Fruit fly (Drosophila melanogaster) S2 (cell line): Measurements from ENCODE around the gene Cyp12e1.

Experiments
- CG8478 ChIP-seq: fragments of >200 bp; optimal IDR thresholded peaks from 2 replicates; lab custom pipeline; 2018
- CTCF ChIP-seq, 2 experiments: fragments of >200 bp; optimal IDR thresholded peaks; 2 replicates each; lab custom pipeline; 2018

Gene Cyp12e1

DNA sequence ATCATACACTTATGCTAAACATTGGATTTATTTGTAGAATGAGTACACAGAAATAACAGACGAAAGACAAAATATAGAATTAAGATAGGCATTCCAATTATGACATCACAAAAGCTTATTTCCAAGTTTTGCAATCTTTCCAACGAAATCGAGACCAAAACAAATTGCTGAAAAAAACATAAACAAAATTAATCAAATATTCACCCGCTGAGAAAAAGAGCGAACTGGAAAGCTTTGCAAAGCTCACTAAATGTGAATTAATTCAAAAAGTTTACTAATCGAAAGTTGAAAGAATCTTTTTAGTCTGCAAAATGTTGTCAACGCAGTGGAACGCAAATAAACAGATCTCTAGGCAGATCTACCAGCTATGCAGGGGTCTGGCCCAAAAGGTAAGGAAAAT is at the start of gene Cyp12e1:
Gene Cyp12e1 (plus strand): TSS at position 301 of the 400 bp plus-strand sequence.
- no peak for TF ChIP-seq CG8478
- no peak for TF ChIP-seq CTCF (optimal IDR thresholded peaks at IDR 0.05; lab: Kevin White, UChicago)

DNA sequence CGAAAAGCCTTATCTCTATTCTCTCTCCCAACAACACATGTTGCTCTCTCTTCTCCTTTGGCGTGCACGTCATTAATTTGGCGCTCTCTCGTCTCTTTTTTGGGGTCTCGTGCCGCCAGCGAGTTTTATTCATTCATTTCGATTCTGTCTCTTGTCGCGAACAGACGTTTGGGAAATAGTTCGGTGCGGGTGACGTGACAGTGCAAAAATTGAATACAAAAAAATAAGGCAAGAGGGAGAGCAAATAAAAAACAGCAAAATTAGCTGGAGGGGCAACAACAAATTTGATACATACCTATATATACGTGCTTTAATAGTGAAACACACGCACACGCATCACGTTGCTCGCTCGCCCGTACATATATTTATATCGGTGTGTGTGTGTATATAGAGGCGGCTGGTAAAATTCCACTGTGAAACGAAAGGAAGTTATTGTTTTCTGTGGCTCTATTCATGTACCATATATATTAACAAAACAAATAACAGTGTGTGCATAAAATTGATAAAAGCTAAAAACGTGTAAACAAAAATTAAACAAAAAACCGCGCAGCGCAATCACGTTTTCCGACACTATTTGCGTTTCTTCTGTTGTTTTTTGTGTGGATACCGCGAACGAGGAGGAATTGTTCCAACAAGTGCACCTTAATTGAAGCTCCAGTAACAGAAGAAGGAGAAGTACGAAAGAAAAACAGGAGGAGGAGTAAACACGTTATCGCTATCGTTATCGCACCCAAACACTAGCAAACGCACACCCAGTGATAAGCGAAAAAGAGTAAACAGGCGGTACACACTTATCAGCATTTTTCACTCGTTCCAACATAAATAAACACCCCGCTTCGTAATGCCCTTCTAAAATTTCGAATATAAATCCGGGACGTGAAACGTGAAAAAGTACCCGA is 46.2 kb upstream of the Cyp12e1 start, which contains the start of gene cwo:
Gene cwo (plus strand): TSS at position 131 of the 899 bp plus-strand sequence.
- TF ChIP-seq CTCF (optimal IDR thresholded peaks at IDR 0.05; lab: Kevin White, UChicago): no peak
- TF ChIP-seq CG8478: no peak

DNA sequence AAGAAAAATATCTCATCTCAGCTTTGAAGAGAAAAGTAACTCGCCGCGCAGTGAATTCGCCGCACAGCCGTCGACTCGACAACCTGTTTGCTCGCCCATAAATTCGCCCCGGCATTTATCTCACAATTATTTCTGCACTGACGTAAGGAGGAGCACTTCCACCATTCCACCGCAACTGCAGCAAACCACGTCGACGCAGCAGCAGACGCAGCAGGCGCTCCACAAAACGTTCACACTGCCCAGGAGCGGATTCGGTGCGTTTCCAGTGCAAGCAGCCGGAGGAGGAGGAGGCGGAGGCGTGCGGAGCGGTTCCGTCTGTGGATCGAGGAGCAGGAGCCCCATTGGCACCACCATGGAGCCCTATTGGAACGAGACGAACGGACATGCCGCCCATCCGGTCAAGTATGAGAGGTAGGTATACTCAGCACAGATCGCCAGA is 45.5 kb upstream of the Cyp12e1 start:
- TF ChIP-seq CG8478 (no peak), CTCF (optimal IDR thresholded peaks at IDR 0.05; lab: Kevin White, UChicago) (no peak)

DNA sequence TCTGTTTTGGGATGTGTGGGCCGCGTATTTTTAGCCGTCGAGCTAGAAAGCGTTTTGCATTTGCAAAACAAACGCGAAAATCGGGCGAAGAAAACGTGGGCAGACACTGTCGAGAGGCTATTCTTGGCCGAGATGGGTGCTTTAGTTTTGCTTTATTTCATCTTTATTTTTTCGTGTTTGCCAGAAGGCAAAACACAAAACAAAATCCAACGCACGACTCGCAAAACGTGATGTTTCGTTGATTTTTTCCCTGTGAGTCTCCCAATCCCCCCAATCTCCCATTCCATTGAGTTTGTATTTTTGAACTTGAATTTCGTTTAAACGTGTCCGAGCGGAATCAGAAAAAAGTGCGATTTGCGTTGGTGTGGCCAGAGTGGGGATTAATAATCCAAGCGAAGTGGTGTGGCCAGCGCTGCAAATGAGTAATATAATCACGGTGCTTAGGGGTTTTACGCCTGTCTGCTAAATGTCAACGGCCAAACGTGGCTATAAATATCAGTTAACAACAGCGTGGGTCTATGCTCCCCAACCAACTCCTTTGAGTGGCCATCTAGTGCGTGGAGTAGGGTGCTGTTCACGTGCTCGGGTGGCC is 44.6 kb upstream of the Cyp12e1 start:
- TF ChIP-seq CTCF (optimal IDR thresholded peaks at IDR 0.05; lab: Kevin White, UChicago) (no peak), CG8478 (no peak)

DNA sequence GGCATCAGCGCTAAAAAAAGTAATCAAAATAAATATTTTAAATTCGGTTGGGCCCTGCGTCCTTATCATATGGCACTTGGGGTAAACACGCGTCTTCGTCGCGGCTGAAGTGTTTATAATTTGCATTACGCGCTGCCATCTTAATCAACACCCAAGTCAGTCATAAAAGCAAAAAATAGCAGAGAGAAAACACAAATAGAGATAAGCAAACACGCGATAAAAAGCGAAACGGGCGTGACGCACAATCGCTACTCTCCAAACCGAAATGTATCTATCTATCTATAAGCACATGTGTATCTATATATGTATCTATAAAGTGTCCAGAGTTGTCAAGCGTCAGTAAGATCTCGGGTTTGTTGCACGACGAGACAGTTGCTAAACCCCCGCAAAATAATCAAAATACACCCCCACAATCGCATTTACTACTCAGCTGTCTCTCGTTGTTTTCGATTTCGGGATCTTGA is 43.6 kb upstream of the Cyp12e1 start:
- TF ChIP-seq CG8478: no peak
- no peak for TF ChIP-seq CTCF (optimal IDR thresholded peaks at IDR 0.05; lab: Kevin White, UChicago)

DNA sequence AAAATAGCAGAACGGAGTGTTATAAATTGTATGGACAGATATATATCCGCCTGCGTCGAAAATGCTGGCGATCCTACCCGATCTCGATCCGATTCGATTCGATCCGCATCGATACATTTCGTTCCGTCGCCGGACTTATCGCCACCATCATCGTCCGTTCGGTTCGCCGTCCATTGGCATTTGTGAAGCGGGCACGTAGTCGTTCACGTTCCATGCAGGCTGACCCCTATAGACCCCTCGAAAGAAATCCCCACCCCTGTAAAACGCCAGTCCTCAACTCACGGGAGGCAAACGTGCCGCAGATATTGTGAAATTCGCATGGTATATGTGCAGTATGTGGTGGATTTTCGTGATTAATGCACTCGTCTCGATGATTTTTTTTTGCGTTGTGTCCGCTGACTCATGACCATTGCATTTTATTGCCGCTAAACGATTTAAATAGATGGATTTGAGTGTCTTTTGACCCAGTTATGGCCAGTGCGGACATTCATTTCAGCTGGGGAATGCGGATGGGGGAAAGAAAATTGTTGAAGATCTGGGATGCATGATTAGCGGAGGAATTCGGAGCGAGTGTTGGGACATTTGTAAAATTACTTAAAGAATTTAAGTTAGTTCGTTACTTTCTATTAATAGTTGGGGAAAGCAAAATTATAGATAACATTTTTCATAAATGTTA is 42.6 kb upstream of the Cyp12e1 start:
- no peak for TF ChIP-seq CTCF (optimal IDR thresholded peaks at IDR 0.05; lab: Kevin White, UChicago)
- TF ChIP-seq CG8478: no peak

DNA sequence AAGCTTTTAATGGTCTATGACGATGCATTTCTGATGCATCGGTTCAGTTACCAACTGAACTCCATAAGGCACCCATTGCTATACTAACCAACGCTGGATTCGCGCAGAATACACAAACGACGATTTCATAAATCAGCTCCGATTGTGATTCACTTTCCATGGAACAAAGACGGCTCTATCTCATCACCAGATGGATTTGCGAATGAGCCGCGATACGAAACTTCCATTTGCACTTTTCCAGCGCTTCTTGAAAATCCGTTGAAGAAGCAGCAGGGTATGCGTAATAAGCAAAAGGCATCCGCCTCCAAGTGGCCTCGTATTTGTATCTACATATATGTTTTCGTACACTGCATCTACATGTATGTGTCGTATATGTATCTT is 42.1 kb upstream of the Cyp12e1 start:
- TF ChIP-seq CTCF (optimal IDR thresholded peaks at IDR 0.05; lab: Kevin White, UChicago) (no peak), CG8478 (no peak)

DNA sequence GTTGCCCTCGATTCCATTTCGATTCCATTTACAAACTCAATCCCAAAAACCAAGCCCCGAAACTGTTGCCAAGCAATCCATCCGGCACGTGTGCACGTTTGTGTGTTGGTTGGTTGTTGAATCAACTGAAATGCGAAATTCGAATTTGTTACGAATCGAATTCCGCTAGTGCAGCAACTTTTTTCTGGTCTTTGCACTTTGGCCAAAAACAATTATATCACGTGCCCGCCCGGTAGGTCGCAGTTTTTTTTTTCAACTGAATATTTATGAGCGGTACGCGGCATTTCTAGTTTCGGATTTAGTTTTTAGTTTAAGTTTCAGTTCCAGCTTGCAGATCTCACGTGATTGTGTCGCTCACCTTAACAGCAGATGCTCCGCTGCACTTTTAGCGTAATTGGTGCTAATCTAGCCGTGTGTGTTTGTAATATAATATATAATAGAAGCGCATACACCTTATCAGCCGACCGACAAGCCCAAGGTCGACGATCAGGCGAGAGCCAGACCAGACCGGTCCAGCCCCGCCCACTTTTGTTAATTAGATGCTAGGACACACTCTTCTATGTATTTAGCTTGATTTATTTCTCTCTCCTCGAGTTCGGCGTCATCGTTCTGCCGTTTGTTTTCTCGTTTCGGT is 41.5 kb upstream of the Cyp12e1 start:
- no peak for TF ChIP-seq CG8478
- TF ChIP-seq CTCF (optimal IDR thresholded peaks at IDR 0.05; lab: Kevin White, UChicago): no peak

DNA sequence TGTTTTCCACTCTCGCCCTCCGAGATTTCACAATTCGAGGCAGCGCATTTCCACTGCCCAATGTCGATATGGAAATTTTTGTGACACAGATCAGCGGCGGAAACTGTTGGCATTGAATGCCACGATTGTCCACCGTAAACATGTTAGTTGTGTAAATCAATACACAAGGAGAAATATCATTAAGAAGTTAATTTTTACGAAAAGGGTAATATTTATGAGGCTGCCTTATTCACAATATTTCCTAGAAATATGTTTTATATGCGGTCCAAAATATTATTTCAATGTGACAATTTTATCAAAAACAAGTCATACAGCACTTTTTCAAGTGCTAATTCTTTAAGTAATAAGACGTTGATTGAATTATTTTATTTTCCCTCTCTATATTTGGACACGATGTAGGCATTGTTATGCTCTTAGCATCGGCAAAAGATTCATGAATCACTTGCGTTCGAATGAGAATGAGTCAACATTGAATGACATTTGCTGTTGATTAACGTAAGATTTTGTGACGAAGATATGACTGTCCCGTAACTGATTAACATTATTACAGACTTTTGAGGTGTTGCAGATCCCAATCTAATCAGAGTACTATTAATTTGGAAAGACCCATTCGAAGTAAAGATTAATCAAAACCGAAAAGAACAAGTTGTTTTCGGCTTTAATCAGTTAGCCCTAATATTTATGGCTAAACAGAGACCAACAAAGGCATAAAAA is 40.8 kb upstream of the Cyp12e1 start:
- TF ChIP-seq CTCF (optimal IDR thresholded peaks at IDR 0.05; lab: Kevin White, UChicago) (no peak), CG8478 (no peak)

DNA sequence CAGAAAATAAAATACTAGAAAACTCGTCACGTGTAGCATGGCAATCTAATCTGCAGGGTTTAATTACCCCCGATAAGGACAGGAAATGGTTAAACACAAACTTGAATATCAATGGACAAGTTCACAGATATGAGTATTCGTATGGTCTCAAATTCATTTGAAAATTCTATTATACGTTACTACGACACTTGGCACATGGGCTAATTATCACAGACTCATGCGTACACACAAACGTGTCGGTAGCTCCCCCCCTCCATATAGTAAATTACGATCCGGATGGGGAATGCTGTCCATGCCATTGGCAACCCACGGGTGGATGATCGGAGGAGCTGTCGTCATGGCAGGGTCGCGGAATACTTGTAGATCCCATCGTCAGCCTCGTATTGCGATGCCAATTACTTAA is 40.2 kb upstream of the Cyp12e1 start:
- no peak for TF ChIP-seq CTCF (optimal IDR thresholded peaks at IDR 0.05; lab: Kevin White, UChicago)
- TF ChIP-seq CG8478: no peak

DNA sequence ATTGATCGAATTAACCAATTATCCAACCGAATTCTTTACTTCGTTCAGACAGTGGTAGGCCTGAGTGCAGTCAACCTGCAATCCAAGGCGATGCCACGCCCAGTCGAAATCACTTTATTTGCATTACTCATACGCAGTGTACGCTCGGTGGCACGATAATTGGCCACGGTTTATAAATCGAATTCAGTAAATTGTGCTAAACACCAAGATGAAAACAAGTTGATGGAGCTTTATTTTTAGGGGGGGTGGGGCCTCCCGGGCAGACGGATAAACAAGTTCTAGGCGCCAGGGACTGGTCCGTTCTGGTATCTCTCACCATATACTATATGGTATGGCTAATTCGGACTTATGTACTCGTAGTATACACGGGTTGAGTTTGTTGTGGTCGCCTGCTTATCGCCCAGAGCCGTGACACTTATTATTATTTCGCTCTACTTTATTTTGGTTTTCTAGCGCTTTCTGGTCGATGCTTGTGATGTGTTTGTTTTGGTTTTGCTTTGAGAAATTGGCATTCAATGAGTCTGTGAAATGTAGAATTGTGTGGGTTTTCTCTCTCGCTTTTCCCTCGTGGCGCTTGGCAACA is 39.3 kb upstream of the Cyp12e1 start:
- TF ChIP-seq CTCF (optimal IDR thresholded peaks at IDR 0.05; lab: Kevin White, UChicago): no peak
- TF ChIP-seq CG8478: no peak

DNA sequence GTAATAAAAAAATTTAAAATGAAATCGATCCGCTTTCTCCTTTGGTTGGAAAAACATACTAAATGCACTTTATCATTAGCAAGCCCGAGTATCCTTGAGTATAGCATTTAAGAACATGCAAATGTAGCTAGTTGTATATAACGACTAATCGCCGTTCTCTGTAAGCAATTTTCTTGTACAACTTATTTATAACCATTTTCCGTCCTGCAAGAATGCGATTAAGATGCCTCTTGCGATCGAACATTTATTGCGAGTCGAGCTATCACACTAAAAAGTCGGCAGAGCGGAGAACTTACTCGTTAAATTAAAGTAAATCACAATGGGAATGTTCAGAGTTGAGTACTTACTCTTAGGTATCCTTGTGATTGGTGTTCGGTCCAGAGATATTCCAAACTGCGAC is 33.9 kb upstream of the Cyp12e1 start, which contains the start of gene mthl11:
Gene mthl11 (plus strand): TSS at position 301 of the 400 bp plus-strand sequence.
- TF ChIP-seq CTCF (optimal IDR thresholded peaks at IDR 0.05; lab: Kevin White, UChicago) (no peak), CG8478 (no peak)

DNA sequence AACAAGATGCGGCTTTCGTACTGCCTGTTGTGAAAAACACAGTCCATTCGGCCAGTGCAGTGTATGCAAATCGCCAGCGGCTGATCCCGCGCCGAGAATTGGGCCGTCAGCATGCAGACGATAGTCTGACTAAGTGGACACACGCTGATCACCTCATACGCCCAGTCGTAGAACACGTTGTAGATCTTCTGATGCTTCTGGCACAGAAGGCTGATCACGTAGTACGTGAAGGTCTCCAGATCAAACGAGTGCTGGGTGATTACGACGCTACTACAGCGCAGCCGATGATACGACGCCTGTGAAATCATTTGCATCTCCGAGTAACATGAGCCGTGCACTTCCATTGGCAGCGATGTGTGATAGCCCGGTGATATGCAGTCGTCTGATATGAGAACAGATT is 30.6 kb upstream of the Cyp12e1 start:
- TF ChIP-seq CTCF (optimal IDR thresholded peaks at IDR 0.05; lab: Kevin White, UChicago) (no peak), CG8478 (no peak)

DNA sequence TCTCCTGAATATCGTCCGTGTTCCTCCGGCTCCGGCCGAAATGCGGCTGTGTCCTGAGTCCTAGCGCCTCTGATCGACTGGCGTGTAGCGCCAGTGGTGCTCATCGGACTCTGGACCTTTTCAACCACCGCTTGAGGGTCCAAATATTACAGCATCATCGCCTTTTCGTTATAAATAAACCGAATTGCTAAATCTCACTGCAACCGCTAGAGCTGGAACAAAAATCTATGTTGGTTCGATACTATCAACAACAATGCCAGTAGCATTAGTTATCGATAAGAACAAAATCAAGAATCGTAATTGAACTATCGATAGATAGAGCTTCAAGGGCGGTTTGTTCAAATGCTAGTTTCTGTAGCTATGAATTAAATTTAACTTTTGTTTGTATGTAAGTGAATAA is 27.5 kb upstream of the Cyp12e1 start, which contains the start of gene CG6325:
Gene CG6325 (minus strand): TSS at position 220 of the 400 bp plus-strand sequence.
- no peak for TF ChIP-seq CG8478
